Worm (Caenorhabditis elegans): ENCODE results near the gene F48D6.4.

F48D6.4 gene

DNA sequence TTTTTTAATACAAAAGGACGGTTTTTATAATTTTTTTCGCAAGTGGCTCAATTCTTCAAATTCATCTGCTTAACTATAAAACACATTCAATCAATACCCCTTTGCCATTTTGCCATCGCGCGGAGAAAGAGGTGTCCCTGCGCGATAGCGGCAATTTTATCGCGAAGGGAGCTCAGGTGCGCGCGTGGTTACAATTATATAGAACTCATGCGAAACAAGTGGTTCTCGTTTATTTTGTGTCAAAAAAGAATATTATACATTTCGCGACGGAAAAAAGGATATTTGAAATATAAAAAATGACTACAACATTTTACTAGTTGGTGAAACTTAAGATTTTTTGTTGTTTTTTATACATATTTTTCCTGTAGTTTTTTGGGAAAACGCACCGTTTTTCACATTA is 37.9 kb downstream of the F48D6.4 start (continued):
- TF ChIP-seq nhr-77 (tag; optimal IDR thresholded peaks at IDR 0.05) (peak; percentile 99), dsc-1 (tag; optimal IDR thresholded peaks at IDR 0.05) (peak; percentile 100), nhr-11 (tag; optimal IDR thresholded peaks at IDR 0.05) (peak; percentile 99), aly-2 (tag; optimal IDR thresholded peaks at IDR 0.05) (peak; percentile 95), lin-14 (GFP tag; optimal IDR thresholded peaks at IDR 0.05) (peak; percentile 99)

DNA sequence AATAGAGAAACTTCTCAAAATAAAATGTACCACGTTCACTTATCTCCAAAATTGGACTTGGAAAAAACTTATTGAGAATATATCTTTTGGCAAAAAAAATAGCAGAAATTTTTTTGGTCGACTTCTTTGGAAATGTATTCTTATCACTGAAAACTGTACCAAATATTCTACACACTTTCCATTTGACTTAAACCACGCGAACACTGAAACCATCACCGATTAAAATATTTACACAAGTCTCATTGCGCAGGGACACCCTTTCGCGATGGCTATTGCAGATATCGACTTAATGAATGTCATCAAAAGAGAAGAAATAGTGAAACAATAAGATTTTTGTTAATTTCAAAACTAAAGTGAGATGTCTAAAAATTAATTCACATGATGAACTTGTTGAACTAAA is 38.5 kb downstream of the F48D6.4 start:
- TF ChIP-seq efl-3 (GFP tag; optimal IDR thresholded peaks at IDR 0.05) (no peak), alr-1 (tag; optimal IDR thresholded peaks at IDR 0.05; ENCODE audit: borderline replicate concordance) (no peak), ztf-11 (tag; optimal IDR thresholded peaks at IDR 0.05) (no peak), mab-9 (GFP tag; IDR thresholded peaks at IDR 0.05) (no peak), ces-1 (GFP tag; optimal IDR thresholded peaks at IDR 0.05) (no peak), elt-3 (tag; optimal IDR thresholded peaks at IDR 0.05) (peak in 2 of 6 experiments; percentile 47 to 52), nhr-84 (tag; optimal IDR thresholded peaks at IDR 0.05) (no peak), hlh-4 (tag; optimal IDR thresholded peaks at IDR 0.05) (no peak), nhr-237 (tag; optimal IDR thresholded peaks at IDR 0.05) (no peak), sox-4 (tag; optimal IDR thresholded peaks at IDR 0.05) (no peak), isw-1 (GFP tag; IDR thresholded peaks at IDR 0.05) (no peak), nhr-85 (tag) (no peak), lsy-2 (tag; optimal IDR thresholded peaks at IDR 0.05) (peak in 1 of 2 experiments; percentile 17), nhr-19 (GFP tag; conservative IDR thresholded peaks at IDR 0.05) (no peak; the same call in 1 of the 2 replicates), fkh-4 (tag; optimal IDR thresholded peaks at IDR 0.05; ENCODE audit: borderline replicate concordance) (no peak), nhr-77 (tag; optimal IDR thresholded peaks at IDR 0.05) (no peak), grh-1 (GFP tag; IDR thresholded peaks at IDR 0.05) (0 out of 2 replicates have a peak, but pooled peaks have one; percentile 33), F16B12.6 (tag; optimal IDR thresholded peaks at IDR 0.05) (no peak), egl-13 (tag; optimal IDR thresholded peaks at IDR 0.05) (no peak), unc-30 (tag; optimal IDR thresholded peaks at IDR 0.05) (no peak), aly-2 (tag; optimal IDR thresholded peaks at IDR 0.05) (no peak), snu-23 (GFP tag; optimal IDR thresholded peaks at IDR 0.05) (no peak), pax-3 (tag; optimal IDR thresholded peaks at IDR 0.05) (peak; percentile 5), elt-2 (tag; optimal IDR thresholded peaks at IDR 0.05) (peak; percentile 40), nhr-71 (tag; optimal IDR thresholded peaks at IDR 0.05) (no peak), hlh-17 (GFP tag; optimal IDR thresholded peaks at IDR 0.05; ENCODE audit: borderline replicate concordance) (no peak), pqm-1 (tag; optimal IDR thresholded peaks at IDR 0.05) (no peak), nhr-47 (tag; optimal IDR thresholded peaks at IDR 0.05) (no peak), nhr-20 (tag; optimal IDR thresholded peaks at IDR 0.05) (no peak), aha-1 (tag; optimal IDR thresholded peaks at IDR 0.05) (no peak), Y116A8C.19 (tag; optimal IDR thresholded peaks at IDR 0.05; ENCODE audit: borderline replicate concordance) (no peak), tlp-1 (tag; optimal IDR thresholded peaks at IDR 0.05) (no peak), unc-86 (tag; optimal IDR thresholded peaks at IDR 0.05) (no peak), dsc-1 (tag; optimal IDR thresholded peaks at IDR 0.05) (no peak), sptf-1 (tag; optimal IDR thresholded peaks at IDR 0.05) (no peak), mdl-1 (tag; optimal IDR thresholded peaks at IDR 0.05) (peak in 1 of 2 experiments; percentile 38), lin-15B (tag; optimal IDR thresholded peaks at IDR 0.05) (no peak), nhr-12 (tag; optimal IDR thresholded peaks at IDR 0.05) (no peak), lir-3 (tag; optimal IDR thresholded peaks at IDR 0.05; ENCODE audit: poor library complexity) (peak; percentile 22), lin-35 (GFP tag; optimal IDR thresholded peaks at IDR 0.05) (peak in 1 of 2 experiments; percentile 75), ceh-90 (tag; optimal IDR thresholded peaks at IDR 0.05) (no peak), C34B4.2 (tag; optimal IDR thresholded peaks at IDR 0.05) (no peak), fkh-8 (tag; optimal IDR thresholded peaks at IDR 0.05) (peak; percentile 50), ama-1 (optimal IDR thresholded peaks at IDR 0.05) (no peak), nhr-28 (tag; optimal IDR thresholded peaks at IDR 0.05) (no peak), blmp-1 (tag; optimal IDR thresholded peaks at IDR 0.05) (no peak), efl-1 (optimal IDR thresholded peaks at IDR 0.05) (peak in 1 of 2 experiments; percentile 22), efl-1 (GFP tag; optimal IDR thresholded peaks at IDR 0.05 in 1 of 2) (peak in 1 of 2 experiments; percentile 42), sup-37 (GFP tag; optimal IDR thresholded peaks at IDR 0.05) (no peak)
